Worm (Caenorhabditis elegans) whole organism, L3 larva: ENCODE data around the gene Y39B6A.33.
A peak's percentile ranks its signal among the peaks of the same experiment; 100 is the strongest.

Experiments used
- ceh-16 ChIP-seq: sonication (generic microtip); optimal IDR thresholded peaks from 2 replicates; lab custom pipeline; 2017; ENCODE audit warnings: missing biosample characterization, missing genetic modification characterization
- egl-5 ChIP-seq: fragments of 150-350 bp; optimal IDR thresholded peaks from 2 replicates; lab custom pipeline; 2017; ENCODE audit warnings: missing biosample characterization, missing genetic modification reagents, missing genetic modification characterization, inconsistent platforms
- elt-1 ChIP-seq: fragments of 150-350 bp; optimal IDR thresholded peaks from 2 replicates; lab custom pipeline; 2014; ENCODE audit warnings: missing biosample characterization, missing genetic modification characterization
- lin-15B ChIP-seq: fragments of 150-350 bp; optimal IDR thresholded peaks from 2 replicates; lab custom pipeline; 2014; ENCODE audit warnings: missing biosample characterization, missing genetic modification characterization
- lin-39 ChIP-seq: fragments of 150-350 bp; optimal IDR thresholded peaks from 2 replicates; lab custom pipeline; 2018; ENCODE audit warnings: missing biosample characterization, missing genetic modification reagents, missing genetic modification characterization
- snpc-4 ChIP-seq: fragments of 150-350 bp; optimal IDR thresholded peaks from 2 replicates; lab custom pipeline; 2014; ENCODE audit warnings: missing biosample characterization, missing genetic modification characterization
- unc-62 ChIP-seq: fragments of 150-350 bp; sonication (generic microtip); optimal IDR thresholded peaks from 4 replicates; lab custom pipeline; 2014; ENCODE audit warnings: missing biosample characterization, missing genetic modification reagents, missing genetic modification characterization
- ztf-4 ChIP-seq: fragments of 150-350 bp; optimal IDR thresholded peaks from 2 replicates; lab custom pipeline; 2014; ENCODE audit warnings: missing biosample characterization, missing genetic modification characterization

ce11 chrV:18967479-18968056, 34.2 kb upstream of the Y39B6A.33 start, which contains the start of gene Y39B6A.43:
- TF ChIP-seq snpc-4 (tag; lab: Kevin White, UChicago) (peak; percentile 86), egl-5 (tag; lab: Kevin White, UChicago) (peak; percentile 86), ztf-4 (tag; lab: Kevin White, UChicago) (peak; percentile 73), ceh-16 (tag; lab: Kevin White, UChicago) (no peak), lin-15B (tag; lab: Kevin White, UChicago) (peak; percentile 98), unc-62 (GFP tag; lab: Kevin White, UChicago) (peak; percentile 86), elt-1 (tag; lab: Kevin White, UChicago) (peak; percentile 52), lin-39 (tag; lab: Kevin White, UChicago) (peak; percentile 87)
